Worm (Caenorhabditis elegans) whole organism, L4 larva: Measurements from ENCODE around the gene cdk-12.

Experiments used
- aly-2 ChIP-seq: sonication (generic microtip); optimal IDR thresholded peaks from 2 replicates; lab custom pipeline; 2018; ENCODE audit warnings: missing biosample characterization, missing genetic modification characterization
- nhr-25 ChIP-seq: sonication (generic microtip); optimal IDR thresholded peaks from 2 replicates; lab custom pipeline; 2017; ENCODE audit warnings: missing genetic modification characterization, mild to moderate bottlenecking, missing compliant biosample characterization, antibody characterized with exemption, moderate library complexity, borderline replicate concordance; ENCODE audit not compliant: insufficient read depth
- unc-39 ChIP-seq: sonication (generic microtip); optimal IDR thresholded peaks from 2 replicates; lab custom pipeline; 2017; ENCODE audit warnings: missing biosample characterization, missing genetic modification characterization

DNA sequence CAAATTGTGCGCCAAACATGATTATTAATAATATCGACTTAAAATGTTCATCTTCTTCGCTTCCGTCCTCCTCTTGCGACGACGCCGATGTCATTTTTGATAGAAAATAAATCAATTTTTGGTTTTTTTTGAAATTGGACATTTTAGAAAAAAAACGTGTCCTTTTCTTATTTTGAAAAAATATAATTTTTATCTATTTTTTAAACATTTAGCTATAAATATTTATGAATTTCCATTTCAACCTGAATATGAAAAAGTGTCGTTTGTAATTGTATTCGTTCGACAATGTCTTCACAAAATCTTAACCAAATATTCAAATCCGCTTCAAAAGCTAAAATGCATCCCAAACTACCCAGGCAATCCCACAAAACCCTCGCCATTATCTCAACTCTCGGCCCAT is 45.4 kb upstream of the cdk-12 start, which contains the start of gene R10E4.3:
- no peak for TF ChIP-seq nhr-25
- TF ChIP-seq aly-2 (tag; lab: Kevin White, UChicago) = no peak
- TF ChIP-seq unc-39 (tag; lab: Kevin White, UChicago) = no peak
